Worm (Caenorhabditis elegans) whole organism, midembryonic: ENCODE results near the gene F07C4.6.

Experiments used
- T22C8.4 ChIP-seq: fragments of 200-800 bp; sonication (Bioruptor generic); IDR thresholded peaks from 2 replicates; pipeline ENCODE4 v1.3.6; 2022; ENCODE audit warnings: missing genetic modification characterization, missing compliant biosample characterization
- cog-1 ChIP-seq: sonication (generic microtip); optimal IDR thresholded peaks from 2 replicates; lab custom pipeline; 2016; ENCODE audit warnings: missing genetic modification characterization, missing compliant biosample characterization
- flt-1 ChIP-seq: fragments of 200-800 bp; sonication (Bioruptor generic); IDR thresholded peaks from 2 replicates; pipeline ENCODE4 v1.3.6; 2022; ENCODE audit warnings: missing genetic modification characterization, missing compliant biosample characterization
- klf-2 ChIP-seq: fragments of 200-800 bp; sonication (Bioruptor generic); conservative IDR thresholded peaks from 2 replicates; pipeline ENCODE4 v1.3.6; 2022; ENCODE audit warnings: missing genetic modification reagents, missing genetic modification characterization, missing compliant biosample characterization
- med-1 ChIP-seq: sonication (generic microtip); optimal IDR thresholded peaks from 2 replicates; lab custom pipeline; 2017; ENCODE audit warnings: missing genetic modification characterization, mild to moderate bottlenecking, missing compliant biosample characterization, antibody characterized with exemption, missing genetic modification reagents; ENCODE audit not compliant: insufficient read depth
- ref-1 ChIP-seq: fragments of 200-800 bp; sonication (Bioruptor generic); conservative IDR thresholded peaks from 2 replicates; pipeline ENCODE4 v1.3.6; 2022; ENCODE audit warnings: missing genetic modification reagents, missing genetic modification characterization, missing compliant biosample characterization
- tab-1 ChIP-seq: fragments of 200-800 bp; sonication (Bioruptor generic); IDR thresholded peaks from 2 replicates; pipeline ENCODE4 v1.3.6; 2022; ENCODE audit warnings: missing genetic modification characterization, missing compliant biosample characterization
- ztf-23 ChIP-seq: fragments of 200-800 bp; sonication (Bioruptor generic); IDR thresholded peaks from 2 replicates; pipeline ENCODE4 v1.3.6; 2022; ENCODE audit warnings: missing genetic modification reagents, missing genetic modification characterization, missing compliant biosample characterization
- ztf-29 ChIP-seq: fragments of 200-800 bp; sonication (Bioruptor generic); IDR thresholded peaks from 2 replicates; pipeline ENCODE4 v1.3.6; 2022; ENCODE audit warnings: missing genetic modification reagents, missing genetic modification characterization, missing compliant biosample characterization

The F07C4.6 gene

DNA sequence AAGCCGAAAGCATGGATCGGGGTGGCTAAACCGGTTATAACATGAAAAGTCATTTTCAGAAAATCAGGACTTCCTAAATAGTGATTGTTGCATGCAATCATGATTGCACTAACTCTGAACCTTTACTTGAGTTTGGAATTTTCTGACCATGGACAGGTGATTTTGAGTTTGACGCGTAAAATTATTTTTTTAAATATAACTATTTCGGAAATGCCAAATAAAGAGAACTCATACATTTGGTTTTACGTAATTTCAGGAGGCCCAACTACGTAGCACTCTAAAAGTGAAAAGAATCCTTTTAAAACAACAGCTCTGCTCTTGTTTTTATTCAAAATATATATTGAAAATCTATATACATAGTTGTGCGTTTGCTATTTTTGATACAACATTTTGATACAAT lies 25.1 kb downstream of the F07C4.6 start, which contains the start of gene srh-234:
Gene srh-234 (minus strand): TSS at position 101 of the 400 bp plus-strand sequence.
- no peak for TF ChIP-seq tab-1 (GFP tag; lab: Robert Waterston, UW)
- TF ChIP-seq T22C8.4 (GFP tag; lab: Robert Waterston, UW): no peak
- no peak for TF ChIP-seq ztf-23 (GFP tag; lab: Robert Waterston, UW)
- TF ChIP-seq klf-2 (GFP tag; lab: Robert Waterston, UW): no peak
- no peak for TF ChIP-seq med-1 (GFP tag; lab: Kevin White, UChicago)
- no peak for TF ChIP-seq flt-1 (GFP tag; lab: Robert Waterston, UW)
- no peak for TF ChIP-seq ref-1
- no peak for TF ChIP-seq ztf-29 (GFP tag; lab: Robert Waterston, UW)
- no peak for TF ChIP-seq cog-1 (tag; lab: Kevin White, UChicago)

DNA sequence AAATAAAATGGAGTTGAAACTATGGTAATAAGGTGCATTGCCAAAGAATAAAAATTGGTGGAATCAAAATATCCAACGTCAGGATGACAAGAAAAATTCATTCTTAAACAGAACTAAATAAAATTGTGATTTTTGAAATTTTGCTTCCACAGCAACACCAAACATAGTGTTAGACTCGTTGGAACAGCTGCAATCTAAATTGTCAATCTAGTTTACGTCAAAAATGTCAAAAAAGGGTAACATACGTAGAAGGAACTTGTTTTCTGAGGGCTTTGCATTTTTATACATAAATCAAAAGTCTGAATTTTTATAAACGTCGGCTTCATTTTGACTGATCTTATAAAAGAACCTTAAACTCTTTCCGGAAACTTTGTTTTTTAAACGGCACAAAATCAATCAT lies 26.9 kb downstream of the F07C4.6 start, which contains the start of gene srh-200:
Gene srh-200 (minus strand): TSS at position 101 of the 400 bp plus-strand sequence.
- no peak for TF ChIP-seq ztf-29 (GFP tag; lab: Robert Waterston, UW)
- TF ChIP-seq klf-2 (GFP tag; lab: Robert Waterston, UW): no peak
- TF ChIP-seq flt-1 (GFP tag; lab: Robert Waterston, UW): no peak
- TF ChIP-seq T22C8.4 (GFP tag; lab: Robert Waterston, UW): no peak
- TF ChIP-seq med-1 (GFP tag; lab: Kevin White, UChicago): no peak
- TF ChIP-seq tab-1 (GFP tag; lab: Robert Waterston, UW): no peak
- no peak for TF ChIP-seq ref-1
- no peak for TF ChIP-seq ztf-23 (GFP tag; lab: Robert Waterston, UW)
- no peak for TF ChIP-seq cog-1 (tag; lab: Kevin White, UChicago)

DNA sequence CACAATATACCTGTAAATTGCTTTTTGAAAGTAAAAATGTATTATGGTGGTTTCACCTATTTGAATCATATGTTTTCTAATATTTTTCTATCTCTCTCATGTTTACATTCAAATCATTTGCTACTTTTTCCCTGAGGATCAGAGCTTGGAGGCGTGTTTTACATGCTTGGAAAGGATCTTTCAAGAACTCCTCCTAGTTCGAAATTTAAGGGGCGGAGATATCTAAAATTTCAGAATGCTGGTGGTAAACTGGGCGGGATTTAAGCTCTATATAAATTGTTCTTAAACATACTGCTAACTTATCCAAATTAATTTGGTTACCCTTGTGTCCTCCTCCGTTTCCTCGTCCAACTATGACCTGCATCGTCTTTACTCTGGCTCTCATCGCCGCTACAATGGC lies 41.3 kb downstream of the F07C4.6 start, which contains the start of gene C12D5.5:
Gene C12D5.5 (plus strand): TSS at position 301 of the 400 bp plus-strand sequence.
- TF ChIP-seq tab-1 (GFP tag; lab: Robert Waterston, UW) (no peak), klf-2 (GFP tag; lab: Robert Waterston, UW) (no peak), cog-1 (tag; lab: Kevin White, UChicago) (no peak), ztf-29 (GFP tag; lab: Robert Waterston, UW) (no peak), med-1 (GFP tag; lab: Kevin White, UChicago) (no peak), T22C8.4 (GFP tag; lab: Robert Waterston, UW) (no peak), flt-1 (GFP tag; lab: Robert Waterston, UW) (no peak)

DNA sequence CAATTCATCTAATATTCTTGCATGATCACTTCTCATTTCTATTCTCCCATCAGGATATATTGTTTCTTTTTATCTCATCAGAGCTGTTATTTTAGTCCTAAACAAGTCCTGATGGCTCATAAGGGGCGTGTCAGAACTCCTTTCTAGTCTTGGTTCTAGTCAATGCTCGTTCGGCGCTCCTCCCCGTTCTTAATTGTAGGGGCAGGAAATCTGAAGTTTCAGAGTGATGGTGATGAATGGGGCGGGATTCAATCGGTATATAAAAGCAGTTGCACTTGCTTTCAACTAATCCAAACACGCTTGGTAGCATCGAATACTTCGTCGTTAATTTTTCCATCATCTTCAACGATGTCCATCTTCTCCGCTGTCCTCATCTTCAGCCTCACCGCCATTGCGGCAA lies 45.6 kb downstream of the F07C4.6 start, which contains the start of gene C12D5.4:
Gene C12D5.4 (plus strand): TSS at position 301 of the 400 bp plus-strand sequence.
- no peak for TF ChIP-seq flt-1 (GFP tag; lab: Robert Waterston, UW)
- TF ChIP-seq ref-1: no peak
- TF ChIP-seq tab-1 (GFP tag; lab: Robert Waterston, UW): no peak
- no peak for TF ChIP-seq ztf-23 (GFP tag; lab: Robert Waterston, UW)
- TF ChIP-seq T22C8.4 (GFP tag; lab: Robert Waterston, UW): no peak
- TF ChIP-seq cog-1 (tag; lab: Kevin White, UChicago): no peak
- TF ChIP-seq klf-2 (GFP tag; lab: Robert Waterston, UW): no peak
- no peak for TF ChIP-seq ztf-29 (GFP tag; lab: Robert Waterston, UW)
- no peak for TF ChIP-seq med-1 (GFP tag; lab: Kevin White, UChicago)

DNA sequence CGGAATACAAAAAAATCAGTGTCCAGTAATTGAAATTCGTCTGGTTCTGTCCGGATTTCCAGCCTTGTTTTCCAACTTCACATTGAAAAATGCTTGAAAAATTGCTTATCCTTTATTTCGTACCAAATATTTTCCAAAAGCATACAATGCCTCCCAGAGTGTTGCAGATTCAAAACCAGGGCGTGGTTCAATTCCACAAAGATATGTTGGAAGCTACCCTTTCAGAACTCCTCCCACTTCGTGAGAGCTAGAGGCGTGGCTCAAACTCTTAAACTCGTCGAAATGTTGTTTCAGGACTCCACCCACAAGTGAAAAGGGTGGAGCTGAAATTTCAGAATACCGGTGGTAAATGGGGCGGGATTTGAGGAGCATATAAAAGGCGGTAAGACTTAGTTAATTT lies 49.3 kb downstream of the F07C4.6 start, which contains the start of gene C12D5.3:
Gene C12D5.3 (plus strand): TSS at position 301 of the 400 bp plus-strand sequence.
- TF ChIP-seq ztf-29 (GFP tag; lab: Robert Waterston, UW) (no peak), flt-1 (GFP tag; lab: Robert Waterston, UW) (no peak), cog-1 (tag; lab: Kevin White, UChicago) (no peak), ztf-23 (GFP tag; lab: Robert Waterston, UW) (no peak)
